Fruit fly (Drosophila melanogaster) whole organism, prepupa: Measurements from ENCODE around the gene Rsph9.

Experiments used
- CG11762 ChIP-seq: fragments of 200-800 bp; sonication (Bioruptor generic); optimal IDR thresholded peaks from 3 replicates; lab custom pipeline; 2016; ENCODE audit warnings: missing biosample characterization, missing genetic modification characterization; ENCODE audit not compliant: insufficient read depth
- CG11902 ChIP-seq: fragments of 200-800 bp; sonication (Bioruptor generic); optimal IDR thresholded peaks from 3 replicates; lab custom pipeline; 2016; ENCODE audit warnings: missing biosample characterization, missing genetic modification characterization
- CG6163 ChIP-seq: fragments of 200-800 bp; sonication (Bioruptor generic); IDR thresholded peaks from 3 replicates; pipeline ENCODE4 v1.3.6; 2022; ENCODE audit warnings: missing biosample characterization, missing genetic modification characterization
- CG7368 ChIP-seq: fragments of 200-800 bp; sonication (Bioruptor generic); optimal IDR thresholded peaks from 3 replicates; lab custom pipeline; 2016; ENCODE audit warnings: missing biosample characterization, missing genetic modification characterization
- CG9139 ChIP-seq: fragments of 200-800 bp; sonication (Bioruptor generic); optimal IDR thresholded peaks from 3 replicates; lab custom pipeline; 2017; ENCODE audit warnings: missing biosample characterization, mild to moderate bottlenecking, missing genetic modification characterization
- Gug ChIP-seq: fragments of 200-800 bp; sonication (Bioruptor generic); IDR thresholded peaks from 2 replicates; pipeline ENCODE4 v1.3.6; 2022; ENCODE audit warnings: missing biosample characterization, missing genetic modification characterization
- Met ChIP-seq: fragments of 200-800 bp; sonication (Bioruptor generic); optimal IDR thresholded peaks from 3 replicates; lab custom pipeline; 2016; ENCODE audit warnings: missing biosample characterization, missing genetic modification characterization
- achi ChIP-seq: fragments of 200-800 bp; sonication (Bioruptor generic); optimal IDR thresholded peaks from 3 replicates; lab custom pipeline; 2016; ENCODE audit warnings: missing biosample characterization, missing genetic modification characterization
- fkh ChIP-seq: fragments of 200-800 bp; sonication (Bioruptor generic); optimal IDR thresholded peaks from 3 replicates; lab custom pipeline; 2017; ENCODE audit warnings: missing biosample characterization, mild to moderate bottlenecking, missing genetic modification characterization, moderate library complexity
- lz ChIP-seq: fragments of 200-800 bp; sonication (Bioruptor generic); optimal IDR thresholded peaks from 3 replicates; lab custom pipeline; 2016; ENCODE audit warnings: missing biosample characterization, missing genetic modification characterization

- peak; percentile 81; the same call in 2 of the 3 replicates for TF ChIP-seq CG6163
- TF ChIP-seq achi (GFP tag; lab: Kevin White, UChicago): no peak
- TF ChIP-seq CG9139 (GFP tag; lab: Kevin White, UChicago): peak; percentile 65
- no peak for TF ChIP-seq Met (GFP tag; lab: Kevin White, UChicago)
- no peak for TF ChIP-seq Gug (GFP tag; lab: Robert Waterston, UW)
- TF ChIP-seq CG7368 (GFP tag; lab: Kevin White, UChicago): no peak
- TF ChIP-seq fkh: peak; percentile 40
- no peak for TF ChIP-seq CG11902 (GFP tag; lab: Kevin White, UChicago)
- TF ChIP-seq CG11762: no peak
- TF ChIP-seq lz: no peak
These were observed 23.3 kb downstream of the Rsph9 start for dm6 chr2L:17389104-17389503.
